Worm (Caenorhabditis elegans): Measurements from ENCODE around the gene lec-4.

DNA sequence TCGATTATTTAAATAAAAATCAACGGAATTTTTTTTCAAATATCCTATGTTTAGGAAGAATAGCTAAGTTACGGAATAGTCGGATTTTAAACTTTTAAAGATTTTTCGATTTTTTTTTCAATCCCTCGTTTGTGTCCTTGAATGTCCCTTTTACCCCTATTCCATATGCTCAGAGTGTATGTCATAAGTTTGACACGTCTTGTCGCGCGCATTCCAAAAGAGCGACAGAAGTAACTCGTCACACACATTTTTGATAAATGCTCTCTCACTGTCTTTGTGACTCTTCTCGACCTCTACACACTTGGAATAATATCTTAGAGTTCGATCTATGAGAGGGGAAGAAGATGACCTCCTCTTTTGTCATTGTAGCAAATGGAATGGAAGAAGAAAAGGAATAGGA lies 10.8 kb upstream of the lec-4 start:
- TF ChIP-seq aly-2 (tag; optimal IDR thresholded peaks at IDR 0.05) (no peak), snpc-4 (tag; optimal IDR thresholded peaks at IDR 0.05) (no peak), lsy-2 (tag; optimal IDR thresholded peaks at IDR 0.05) (no peak), nhr-10 (tag; optimal IDR thresholded peaks at IDR 0.05) (no peak), elt-3 (tag; optimal IDR thresholded peaks at IDR 0.05) (no peak), lin-13 (GFP tag; optimal IDR thresholded peaks at IDR 0.05) (no peak)
